Worm (Caenorhabditis elegans): ENCODE results near the gene str-206.

The str-206 gene

ce11 chrV:6227326-6228246, 9.7 kb downstream of the str-206 start (continued):
- TF ChIP-seq hlh-12 (tag; optimal IDR thresholded peaks at IDR 0.05) (no peak), ZK185.1 (tag; optimal IDR thresholded peaks at IDR 0.05; ENCODE audit: poor library complexity, severe bottlenecking) (peak; percentile 83), him-1 (tag; optimal IDR thresholded peaks at IDR 0.05) (no peak), F57A8.1 (GFP tag; optimal IDR thresholded peaks at IDR 0.05) (no peak), rec-8 (tag; optimal IDR thresholded peaks at IDR 0.05) (no peak), pbrm-1 (GFP tag; IDR thresholded peaks at IDR 0.05) (peak; percentile 81), gei-17 (GFP tag; optimal IDR thresholded peaks at IDR 0.05) (peak; percentile 44), madf-8 (GFP tag; conservative IDR thresholded peaks at IDR 0.05) (no peak), tbp1 (GFP tag; optimal IDR thresholded peaks at IDR 0.05) (peak; percentile 52), B0035.1 (tag; optimal IDR thresholded peaks at IDR 0.05) (peak; percentile 71), Y56A3A.18 (GFP tag; IDR thresholded peaks at IDR 0.05) (peak; percentile 88; the same call in 1 of the 2 replicates), nhr-179 (tag; optimal IDR thresholded peaks at IDR 0.05) (no peak), repo-1 (tag; optimal IDR thresholded peaks at IDR 0.05) (peak; percentile 77), hmg-1.2 (GFP tag; IDR thresholded peaks at IDR 0.05) (peak; percentile 97), atf-7 (tag; optimal IDR thresholded peaks at IDR 0.05) (peak; percentile 88), hlh-26 (GFP tag; conservative IDR thresholded peaks at IDR 0.05) (no peak), tlf-1 (GFP tag; optimal IDR thresholded peaks at IDR 0.05) (peak; percentile 36), unc-62 (GFP tag; optimal IDR thresholded peaks at IDR 0.05) (peak; percentile 78), zim-3 (tag; optimal IDR thresholded peaks at IDR 0.05) (no peak), nhr-90 (tag; optimal IDR thresholded peaks at IDR 0.05) (peak; percentile 26), efl-1 (GFP tag; optimal IDR thresholded peaks at IDR 0.05) (no peak), attf-6 (GFP tag; IDR thresholded peaks at IDR 0.05) (no peak), snpc-1.1 (tag; optimal IDR thresholded peaks at IDR 0.05; ENCODE audit: insufficient read depth) (no peak), attf-5 (GFP tag; optimal IDR thresholded peaks at IDR 0.05) (peak; percentile 56), pha-4 (tag; optimal IDR thresholded peaks at IDR 0.05) (peak; percentile 46), nhr-27 (tag; optimal IDR thresholded peaks at IDR 0.05) (no peak), sdz-38 (tag; optimal IDR thresholded peaks at IDR 0.05) (no peak), die-1 (tag; optimal IDR thresholded peaks at IDR 0.05) (peak; percentile 59), sptf-2 (GFP tag; optimal IDR thresholded peaks at IDR 0.05) (no peak), hrde-1 (tag; optimal IDR thresholded peaks at IDR 0.05; ENCODE audit: borderline replicate concordance) (no peak), nfya-2 (GFP tag; IDR thresholded peaks at IDR 0.05) (no peak), ztf-6 (GFP tag; IDR thresholded peaks at IDR 0.05) (no peak), somi-1 (GFP tag; optimal IDR thresholded peaks at IDR 0.05) (peak; percentile 88), ztf-22 (GFP tag; optimal IDR thresholded peaks at IDR 0.05) (no peak), D2030.7 (GFP tag; IDR thresholded peaks at IDR 0.05) (0 out of 2 replicates have a peak, but pooled peaks have one; percentile 11), fkh-3 (tag; optimal IDR thresholded peaks at IDR 0.05) (no peak)

DNA sequence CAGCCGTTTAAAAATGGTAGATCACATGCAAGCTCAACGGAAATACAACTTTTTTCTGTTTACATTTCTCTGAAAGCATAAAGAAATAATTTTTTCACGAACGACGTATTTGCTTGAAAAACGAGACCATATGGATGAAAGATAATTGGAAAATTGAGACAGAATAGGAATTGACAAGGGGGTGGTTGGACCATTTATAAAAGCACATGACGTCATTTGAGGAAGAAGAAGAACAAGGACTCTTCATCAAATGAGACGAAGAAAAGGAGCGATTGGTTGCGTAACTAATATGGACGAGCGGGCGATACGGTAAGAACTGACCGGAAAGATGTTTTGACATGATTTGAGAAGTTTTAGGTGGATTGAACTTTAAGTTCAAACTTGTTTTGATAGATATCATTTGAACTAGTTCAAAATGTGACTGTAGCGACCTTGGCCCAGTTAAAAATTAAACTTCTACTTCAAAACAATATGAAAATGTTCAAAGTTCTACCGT, 10.5 kb downstream of the str-206 start:
- TF ChIP-seq pbrm-1 (GFP tag; IDR thresholded peaks at IDR 0.05), result peak; percentile 6; the same call in 1 of the 2 replicates
- 0 out of 2 replicates have a peak, but pooled peaks have one; percentile 14 for TF ChIP-seq Y79H2A.3 (GFP tag; conservative IDR thresholded peaks at IDR 0.05)
- peak; percentile 55 for TF ChIP-seq nfyb-1 (GFP tag; IDR thresholded peaks at IDR 0.05)
- peak; percentile 88 for TF ChIP-seq atf-7 (tag; optimal IDR thresholded peaks at IDR 0.05)
- peak; percentile 15 for TF ChIP-seq ceh-27 (GFP tag; optimal IDR thresholded peaks at IDR 0.05)
- 0 out of 2 replicates have a peak, but pooled peaks have one; percentile 7 for TF ChIP-seq dox-1 (GFP tag; IDR thresholded peaks at IDR 0.05)
- no peak for TF ChIP-seq sdz-38 (tag; optimal IDR thresholded peaks at IDR 0.05)
- no peak for TF ChIP-seq zfh-2 (GFP tag; conservative IDR thresholded peaks at IDR 0.05)
- TF ChIP-seq nhr-80 (tag; optimal IDR thresholded peaks at IDR 0.05), result peak; percentile 14
- peak; percentile 77 for TF ChIP-seq ama-1 (optimal IDR thresholded peaks at IDR 0.05)
- TF ChIP-seq ama-1 (GFP tag; optimal IDR thresholded peaks at IDR 0.05), result no peak
- TF ChIP-seq madf-10 (tag; optimal IDR thresholded peaks at IDR 0.05), result peak; percentile 92
- peak; percentile 9; the same call in 1 of the 2 replicates for TF ChIP-seq ekl-4 (GFP tag; IDR thresholded peaks at IDR 0.05)
- no peak for TF ChIP-seq mel-28 (tag; optimal IDR thresholded peaks at IDR 0.05; ENCODE audit: borderline replicate concordance)

Measured in whole organism, young adult.